Fruit fly (Drosophila melanogaster) whole organism, embryonic: Measurements from ENCODE around the gene CG15306.
A peak's percentile ranks its signal among the peaks of the same experiment; 100 is the strongest.

Experiments used
- ATbp ChIP-seq: fragments of 200-800 bp; sonication (Bioruptor generic); optimal IDR thresholded peaks from 2 replicates; lab custom pipeline; 2017; ENCODE audit warnings: missing biosample characterization, mild to moderate bottlenecking, missing genetic modification characterization, missing genetic modification reagents
- Asciz ChIP-seq: fragments of 200-800 bp; sonication (Bioruptor generic); optimal IDR thresholded peaks from 2 replicates; lab custom pipeline; 2017; ENCODE audit warnings: missing biosample characterization, mild to moderate bottlenecking, missing genetic modification characterization, missing genetic modification reagents
- CG10366 ChIP-seq: fragments of 200-800 bp; sonication (Bioruptor generic); IDR thresholded peaks from 2 replicates; pipeline ENCODE4 v1.3.6; 2022; ENCODE audit warnings: missing biosample characterization, missing genetic modification characterization
- CG11085 ChIP-seq: fragments of 200-800 bp; sonication (Bioruptor generic); IDR thresholded peaks from 2 replicates; pipeline ENCODE4 v1.3.6; 2022; ENCODE audit warnings: missing biosample characterization, missing genetic modification characterization
- CG11456 ChIP-seq: fragments of 200-800 bp; sonication (Bioruptor generic); IDR thresholded peaks from 3 replicates; pipeline ENCODE4 v1.3.6; 2022; ENCODE audit warnings: missing biosample characterization, missing genetic modification characterization
- CG11504 ChIP-seq: fragments of 200-800 bp; sonication (Bioruptor generic); optimal IDR thresholded peaks from 3 replicates; lab custom pipeline; 2019; ENCODE audit warnings: missing biosample characterization, mild to moderate bottlenecking, missing genetic modification characterization, moderate library complexity
- CG12299 ChIP-seq: fragments of 200-800 bp; sonication (Bioruptor generic); optimal IDR thresholded peaks from 2 replicates; lab custom pipeline; 2018; ENCODE audit warnings: missing biosample characterization, mild to moderate bottlenecking, missing genetic modification characterization
- CG15269 ChIP-seq: fragments of 200-800 bp; sonication (Bioruptor generic); optimal IDR thresholded peaks from 2 replicates; lab custom pipeline; 2018; ENCODE audit warnings: missing biosample characterization, mild to moderate bottlenecking, missing genetic modification characterization, moderate library complexity
- CG1529 ChIP-seq: fragments of 200-800 bp; sonication (Bioruptor generic); optimal IDR thresholded peaks from 3 replicates; lab custom pipeline; 2018; ENCODE audit warnings: missing biosample characterization, missing genetic modification characterization
- CG15601 ChIP-seq: fragments of 200-800 bp; sonication (Bioruptor generic); optimal IDR thresholded peaks from 3 replicates; lab custom pipeline; 2019; ENCODE audit warnings: missing biosample characterization, mild to moderate bottlenecking, missing genetic modification characterization, moderate library complexity
- CG17359 ChIP-seq: fragments of 200-800 bp; sonication (Bioruptor generic); optimal IDR thresholded peaks from 3 replicates; lab custom pipeline; 2018; ENCODE audit warnings: missing biosample characterization, mild to moderate bottlenecking, missing genetic modification characterization, moderate library complexity
- CG2875 ChIP-seq: fragments of 200-800 bp; sonication (Bioruptor generic); optimal IDR thresholded peaks from 2 replicates; lab custom pipeline; 2017; ENCODE audit warnings: missing biosample characterization, mild to moderate bottlenecking, missing genetic modification characterization, missing genetic modification reagents
- CG2889 ChIP-seq: fragments of 200-800 bp; sonication (Bioruptor generic); IDR thresholded peaks from 3 replicates; pipeline ENCODE4 v1.3.6; 2022; ENCODE audit warnings: missing biosample characterization, missing genetic modification characterization
- CG32772 ChIP-seq: fragments of 200-800 bp; sonication (Bioruptor generic); IDR thresholded peaks from 2 replicates; pipeline ENCODE4 v1.3.6; 2022; ENCODE audit warnings: missing biosample characterization, missing genetic modification characterization
- CG4282 ChIP-seq: fragments of 200-800 bp; sonication (Bioruptor generic); optimal IDR thresholded peaks from 2 replicates; lab custom pipeline; 2016; ENCODE audit warnings: missing biosample characterization, missing genetic modification characterization
- CG6272 ChIP-seq: fragments of 200-800 bp; sonication (Bioruptor generic); IDR thresholded peaks from 2 replicates; pipeline ENCODE4 v1.3.6; 2022; ENCODE audit warnings: missing biosample characterization, missing genetic modification characterization
- CG7372 ChIP-seq: fragments of 200-800 bp; sonication (Bioruptor generic); IDR thresholded peaks from 2 replicates; pipeline ENCODE4 v1.3.6; 2022; ENCODE audit warnings: missing biosample characterization, missing genetic modification characterization
- CG7987 ChIP-seq: fragments of 200-800 bp; sonication (Bioruptor generic); optimal IDR thresholded peaks from 2 replicates; lab custom pipeline; 2018; ENCODE audit warnings: missing biosample characterization, mild to moderate bottlenecking, missing genetic modification characterization, moderate library complexity
- CG9817 ChIP-seq: fragments of 200-800 bp; sonication (Bioruptor generic); optimal IDR thresholded peaks from 2 replicates; lab custom pipeline; 2018; ENCODE audit warnings: missing biosample characterization, mild to moderate bottlenecking, missing genetic modification characterization, moderate library complexity
- D19A ChIP-seq: fragments of 200-800 bp; optimal IDR thresholded peaks from 3 replicates; lab custom pipeline; 2019; ENCODE audit warnings: missing biosample characterization, mild to moderate bottlenecking, missing genetic modification characterization, moderate library complexity
- Dad ChIP-seq: fragments of 200-800 bp; sonication (Bioruptor generic); optimal IDR thresholded peaks from 3 replicates; lab custom pipeline; 2016; ENCODE audit warnings: missing biosample characterization, missing genetic modification characterization
- Lim3 ChIP-seq: fragments of 200-800 bp; sonication (Bioruptor generic); IDR thresholded peaks from 2 replicates; pipeline ENCODE4 v1.3.6; 2022; ENCODE audit warnings: missing biosample characterization, missing genetic modification characterization
- Pdp1 ChIP-seq, 2 experiments: fragments of 200-800 bp; sonication (Bioruptor generic); optimal IDR thresholded peaks; 3 replicates each; lab custom pipeline; 2016; ENCODE audit warnings: missing biosample characterization in 2 of 2, missing genetic modification characterization in 2 of 2, mild to moderate bottlenecking in 1 of 2, moderate library complexity in 1 of 2
- Poxn ChIP-seq: fragments of 200-800 bp; sonication (Bioruptor generic); IDR thresholded peaks from 2 replicates; pipeline ENCODE4 v1.3.6; 2022; ENCODE audit warnings: missing biosample characterization, missing genetic modification characterization
- Sry-β ChIP-seq: fragments of 200-800 bp; sonication (Bioruptor generic); optimal IDR thresholded peaks from 2 replicates; lab custom pipeline; 2018; ENCODE audit warnings: missing biosample characterization, mild to moderate bottlenecking, missing genetic modification characterization, moderate library complexity
- Tbp ChIP-seq: fragments of >200 bp; optimal IDR thresholded peaks from 2 replicates; lab custom pipeline; 2018; ENCODE audit warnings: missing biosample characterization, missing genetic modification characterization
- Xrp1 ChIP-seq: fragments of 200-800 bp; sonication (Bioruptor generic); IDR thresholded peaks from 2 replicates; pipeline ENCODE4 v1.3.6; 2022; ENCODE audit warnings: missing biosample characterization, missing genetic modification characterization
- ac ChIP-seq: fragments of 200-800 bp; sonication (Bioruptor generic); optimal IDR thresholded peaks from 3 replicates; lab custom pipeline; 2017; ENCODE audit warnings: missing biosample characterization, mild to moderate bottlenecking, missing genetic modification characterization
- az2 ChIP-seq: fragments of 200-800 bp; sonication (Bioruptor generic); optimal IDR thresholded peaks from 3 replicates; lab custom pipeline; 2016; ENCODE audit warnings: missing biosample characterization, missing genetic modification characterization
- bigmax ChIP-seq: fragments of 200-800 bp; sonication (Bioruptor generic); optimal IDR thresholded peaks from 2 replicates; lab custom pipeline; 2018; ENCODE audit warnings: missing biosample characterization, mild to moderate bottlenecking, missing genetic modification characterization
- chm ChIP-seq: fragments of 200-800 bp; sonication (Bioruptor generic); IDR thresholded peaks from 2 replicates; pipeline ENCODE4 v1.3.6; 2022; ENCODE audit warnings: missing biosample characterization, missing genetic modification characterization
- dmrt11E ChIP-seq: fragments of 200-800 bp; sonication (Bioruptor generic); optimal IDR thresholded peaks from 3 replicates; lab custom pipeline; 2018; ENCODE audit warnings: missing biosample characterization, mild to moderate bottlenecking, missing genetic modification characterization, moderate library complexity
- dmrt99B ChIP-seq: fragments of 200-800 bp; sonication (Bioruptor generic); optimal IDR thresholded peaks from 2 replicates; lab custom pipeline; 2018; ENCODE audit warnings: missing biosample characterization, mild to moderate bottlenecking, missing genetic modification characterization, moderate library complexity
- fd102C ChIP-seq: fragments of 200-800 bp; sonication (Bioruptor generic); optimal IDR thresholded peaks from 2 replicates; lab custom pipeline; 2018; ENCODE audit warnings: missing biosample characterization, mild to moderate bottlenecking, missing genetic modification characterization, moderate library complexity
- gcm ChIP-seq: fragments of 200-800 bp; sonication (Bioruptor generic); optimal IDR thresholded peaks from 2 replicates; lab custom pipeline; 2019; ENCODE audit warnings: missing biosample characterization, mild to moderate bottlenecking, missing genetic modification characterization, moderate library complexity
- grn ChIP-seq: fragments of 200-800 bp; sonication (Bioruptor generic); optimal IDR thresholded peaks from 3 replicates; lab custom pipeline; 2017; ENCODE audit warnings: missing biosample characterization, missing genetic modification characterization
- gro ChIP-seq: fragments of 200-800 bp; sonication (Bioruptor generic); optimal IDR thresholded peaks from 2 replicates; lab custom pipeline; 2016; ENCODE audit warnings: missing biosample characterization, missing genetic modification characterization
- lab ChIP-seq: fragments of 200-800 bp; sonication (Bioruptor generic); optimal IDR thresholded peaks from 3 replicates; lab custom pipeline; 2017; ENCODE audit warnings: missing biosample characterization, missing genetic modification characterization, mild to moderate bottlenecking, moderate library complexity, missing genetic modification reagents
- lilli ChIP-seq: fragments of 200-800 bp; sonication (Bioruptor generic); optimal IDR thresholded peaks from 3 replicates; lab custom pipeline; 2016; ENCODE audit warnings: missing biosample characterization, missing genetic modification characterization
- nerfin-2 ChIP-seq: fragments of 200-800 bp; sonication (Bioruptor generic); IDR thresholded peaks from 2 replicates; pipeline ENCODE4 v1.3.6; 2022; ENCODE audit warnings: missing biosample characterization, missing genetic modification characterization; ENCODE audit not compliant: partially characterized antibody
- oc ChIP-seq: fragments of 200-800 bp; sonication (Bioruptor generic); optimal IDR thresholded peaks from 2 replicates; lab custom pipeline; 2018; ENCODE audit warnings: missing biosample characterization, mild to moderate bottlenecking, missing genetic modification characterization, moderate library complexity
- pb ChIP-seq: fragments of 200-800 bp; sonication (Bioruptor generic); optimal IDR thresholded peaks from 3 replicates; lab custom pipeline; 2016; ENCODE audit warnings: missing biosample characterization, missing genetic modification characterization
- phol ChIP-seq: fragments of 200-800 bp; sonication (Bioruptor generic); optimal IDR thresholded peaks from 3 replicates; lab custom pipeline; 2018; ENCODE audit warnings: missing biosample characterization, mild to moderate bottlenecking, missing genetic modification characterization, moderate library complexity
- prd ChIP-seq, 3 experiments: fragments of >200 bp in 2 of 3; fragments of 200-800 bp in 1 of 3; sonication (Bioruptor generic) in 1 of 3; optimal IDR thresholded peaks in 2 of 3; IDR thresholded peaks in 1 of 3; 2 replicates in 2 of 3; 3 replicates in 1 of 3; pipeline versions ENCODE4 v1.3.6 to Lab custom; 2017 to 2022; ENCODE audit warnings: missing biosample characterization in 1 of 3, missing genetic modification characterization in 1 of 3
- pzg ChIP-seq: fragments of 200-800 bp; sonication (Bioruptor generic); optimal IDR thresholded peaks from 3 replicates; lab custom pipeline; 2018; ENCODE audit warnings: missing biosample characterization, mild to moderate bottlenecking, missing genetic modification characterization, moderate library complexity
- ro ChIP-seq: fragments of 200-800 bp; sonication (Bioruptor generic); IDR thresholded peaks from 2 replicates; pipeline ENCODE4 v1.3.6; 2022; ENCODE audit warnings: missing biosample characterization, missing genetic modification characterization
- sr ChIP-seq: fragments of 200-800 bp; sonication (Bioruptor generic); IDR thresholded peaks from 3 replicates; pipeline ENCODE4 v1.3.6; 2022; ENCODE audit warnings: missing biosample characterization, missing genetic modification characterization
- sug ChIP-seq: fragments of 200-800 bp; optimal IDR thresholded peaks from 2 replicates; lab custom pipeline; 2019; ENCODE audit warnings: missing biosample characterization, mild to moderate bottlenecking, missing genetic modification characterization, moderate library complexity
- unpg ChIP-seq: fragments of 200-800 bp; sonication (Bioruptor generic); optimal IDR thresholded peaks from 3 replicates; lab custom pipeline; 2018; ENCODE audit warnings: missing biosample characterization, mild to moderate bottlenecking, missing genetic modification characterization, moderate library complexity

Gene CG15306

dm6 chrX:10364556-10365227 lies 33.1 kb upstream of the CG15306 start (continued):
- TF ChIP-seq CG7987 (no peak), dmrt99B (no peak), prd (optimal IDR thresholded peaks at IDR 0.05; lab: Kevin White, UChicago) (no peak), prd (GFP tag; IDR thresholded peaks at IDR 0.05; lab: Robert Waterston, UW) (no peak), ac (GFP tag; lab: Kevin White, UChicago) (no peak), fd102C (no peak), dmrt11E (tag; lab: Kevin White, UChicago) (peak; percentile 23), CG11456 (GFP tag; lab: Robert Waterston, UW) (no peak), CG15601 (tag; lab: Kevin White, UChicago) (no peak), sr (GFP tag; lab: Robert Waterston, UW) (no peak), oc (tag; lab: Kevin White, UChicago) (no peak), D19A (no peak), Asciz (GFP tag; lab: Kevin White, UChicago) (peak; percentile 6), sug (tag; lab: Kevin White, UChicago) (peak; percentile 32), CG32772 (GFP tag; lab: Robert Waterston, UW) (no peak), CG7372 (no peak), CG12299 (tag; lab: Kevin White, UChicago) (no peak), az2 (GFP tag; lab: Kevin White, UChicago) (no peak), CG2889 (GFP tag; lab: Robert Waterston, UW) (0 out of 3 replicates have a peak, but pooled peaks have one; percentile 27), pzg (no peak), CG1529 (GFP tag; lab: Kevin White, UChicago) (no peak), grn (GFP tag; lab: Kevin White, UChicago) (peak; percentile 63), phol (no peak), CG11085 (GFP tag; lab: Robert Waterston, UW) (no peak), CG17359 (tag; lab: Kevin White, UChicago) (no peak), ATbp (GFP tag; lab: Kevin White, UChicago) (peak; percentile 30), gro (GFP tag; lab: Kevin White, UChicago) (no peak), Xrp1 (GFP tag; lab: Robert Waterston, UW) (peak; percentile 26; the same call in 1 of the 2 replicates), CG4282 (no peak), pb (no peak), bigmax (GFP tag; lab: Kevin White, UChicago) (no peak), Sry-β (GFP tag; lab: Kevin White, UChicago) (no peak), CG11504 (no peak), CG10366 (no peak), ro (GFP tag; lab: Robert Waterston, UW) (no peak), Poxn (GFP tag; lab: Robert Waterston, UW) (no peak), Dad (no peak), lilli (GFP tag; lab: Kevin White, UChicago) (no peak), Lim3 (GFP tag; lab: Robert Waterston, UW) (no peak), CG9817 (tag; lab: Kevin White, UChicago) (no peak), lab (peak; percentile 20), Tbp (GFP tag; lab: Kevin White, UChicago) (no peak), CG2875 (GFP tag; lab: Kevin White, UChicago) (no peak), CG15269 (tag; lab: Kevin White, UChicago) (no peak), gcm (GFP tag; lab: Kevin White, UChicago) (no peak), nerfin-2 (GFP tag; lab: Robert Waterston, UW) (no peak), Pdp1 (GFP tag; optimal IDR thresholded peaks at IDR 0.05; lab: Kevin White, UChicago) (peak in 1 of 2 experiments; percentile 30), CG6272 (GFP tag; lab: Robert Waterston, UW) (no peak), unpg (GFP tag; lab: Kevin White, UChicago) (peak; percentile 21), chm (GFP tag; lab: Robert Waterston, UW) (no peak)
